Fruit fly (Drosophila melanogaster) ovary, adult (tissue): Measurements from ENCODE around the gene Lon.

Experiments used
- CG17801 ChIP-seq: fragments of 200-800 bp; optimal IDR thresholded peaks from 2 replicates; lab custom pipeline; 2019; ENCODE audit warnings: missing biosample characterization, mild to moderate bottlenecking, missing genetic modification characterization, moderate library complexity; ENCODE audit not compliant: partially characterized antibody

The Lon gene

dm6 chr3L:19618072-19618958 is 6.3 kb upstream of the Lon start, which contains the start of gene asf1:
Gene asf1, plus strand, starts transcription at chr3L:19618894.
- TF ChIP-seq CG17801 (GFP tag; lab: Kevin White, UChicago), result no peak

dm6 chr3L:19605974-19606497 is 6.0 kb downstream of the Lon start, which contains the start of the genes lush and CG9372:
Gene lush, minus strand, starts transcription at chr3L:19606090.
Gene CG9372, plus strand, starts transcription at chr3L:19606208.
- TF ChIP-seq CG17801 (GFP tag; lab: Kevin White, UChicago), result no peak

- no peak for TF ChIP-seq CG17801 (GFP tag; lab: Kevin White, UChicago)
Measured at dm6 chr3L:19601413-19601812, 10.6 kb downstream of the Lon start, which contains the start of gene CG9368. Gene CG9368, plus strand, starts transcription at chr3L:19601633.

- TF ChIP-seq CG17801 (GFP tag; lab: Kevin White, UChicago), result no peak
Measured at dm6 chr3L:19598369-19599148, 13.4 kb downstream of the Lon start, which contains the start of the genes ash1 and Taf6. Gene ash1, minus strand, starts transcription at chr3L:19598755. Gene Taf6, plus strand, starts transcription at chr3L:19599088.

- TF ChIP-seq CG17801 (GFP tag; lab: Kevin White, UChicago), result peak; percentile 100
Measured at dm6 chr3L:19590422-19590821, 21.6 kb downstream of the Lon start, which contains the start of gene CG14100. Gene CG14100, minus strand, starts transcription at chr3L:19590524.

dm6 chr3L:19585979-19586378 is 26.0 kb downstream of the Lon start, which contains the start of the genes CG9231 and CG9330:
Gene CG9231, minus strand, starts transcription at chr3L:19586003.
Gene CG9330, plus strand, starts transcription at chr3L:19586253.
- peak; percentile 20 for TF ChIP-seq CG17801 (GFP tag; lab: Kevin White, UChicago)

- TF ChIP-seq CG17801 (GFP tag; lab: Kevin White, UChicago), result no peak
Measured at dm6 chr3L:19584369-19584915, 27.6 kb downstream of the Lon start, which contains the start of gene Shal. Gene Shal, minus strand, starts transcription at chr3L:19584568.

- TF ChIP-seq CG17801 (GFP tag; lab: Kevin White, UChicago), result no peak
Measured at dm6 chr3L:19580709-19581227, 31.2 kb downstream of the Lon start.

dm6 chr3L:19579346-19579745 is 32.7 kb downstream of the Lon start:
- TF ChIP-seq CG17801 (GFP tag; lab: Kevin White, UChicago), result no peak

dm6 chr3L:19575650-19576049 is 36.3 kb downstream of the Lon start:
- no peak for TF ChIP-seq CG17801 (GFP tag; lab: Kevin White, UChicago)

- TF ChIP-seq CG17801 (GFP tag; lab: Kevin White, UChicago), result no peak
Measured at dm6 chr3L:19574452-19574851, 37.5 kb downstream of the Lon start.

dm6 chr3L:19569407-19569806 is 42.6 kb downstream of the Lon start:
- no peak for TF ChIP-seq CG17801 (GFP tag; lab: Kevin White, UChicago)

dm6 chr3L:19568999-19569398 is 43.0 kb downstream of the Lon start:
- no peak for TF ChIP-seq CG17801 (GFP tag; lab: Kevin White, UChicago)

- no peak for TF ChIP-seq CG17801 (GFP tag; lab: Kevin White, UChicago)
Measured at dm6 chr3L:19566127-19566526, 45.9 kb downstream of the Lon start.
